Fruit fly (Drosophila melanogaster): ENCODE measurements around the gene Taf10b.

DNA sequence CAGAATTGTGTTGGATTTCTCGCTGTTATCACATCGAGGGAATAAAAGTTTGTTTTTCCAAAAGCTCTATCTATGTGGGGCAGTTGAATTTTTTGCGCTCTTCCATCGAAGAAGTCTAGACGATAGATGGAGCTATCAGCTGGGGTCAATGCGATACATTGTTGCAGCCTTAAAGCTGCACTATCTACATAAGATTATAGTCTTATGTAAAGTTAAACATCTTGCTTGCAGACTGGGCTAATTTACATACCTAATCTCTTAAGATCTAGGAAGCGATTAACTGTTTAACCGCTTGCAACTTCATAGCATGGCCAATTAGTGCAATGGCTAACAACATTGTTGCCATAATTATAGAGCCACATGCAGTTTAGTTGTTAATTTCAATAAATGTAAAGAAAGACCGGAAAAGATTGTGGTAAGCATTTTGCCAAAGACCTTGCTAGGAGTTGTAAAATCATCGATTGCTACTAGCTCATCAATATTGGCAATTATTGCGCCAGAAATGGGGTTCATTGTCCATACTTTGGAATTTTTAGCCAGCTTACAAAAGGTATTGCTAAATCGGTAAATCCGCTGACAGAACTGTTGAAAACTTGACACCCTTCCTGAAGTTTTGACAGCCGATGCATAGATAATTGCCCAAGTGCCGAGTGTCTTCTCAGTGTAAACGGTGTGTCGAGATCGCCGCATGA is 35.4 kb downstream of the Taf10b start:
- TF ChIP-seq ab (GFP tag; optimal IDR thresholded peaks at IDR 0.05) (no peak), CG1792 (GFP tag; optimal IDR thresholded peaks at IDR 0.05) (no peak), CG34422 (GFP tag; IDR thresholded peaks at IDR 0.05) (no peak), H15 (GFP tag; IDR thresholded peaks at IDR 0.05) (no peak), mld (GFP tag; IDR thresholded peaks at IDR 0.05; ENCODE audit: partially characterized antibody) (no peak)

All from whole organism, embryonic.